Worm (Caenorhabditis elegans): ENCODE data around the gene F42A10.5.

Gene F42A10.5

DNA sequence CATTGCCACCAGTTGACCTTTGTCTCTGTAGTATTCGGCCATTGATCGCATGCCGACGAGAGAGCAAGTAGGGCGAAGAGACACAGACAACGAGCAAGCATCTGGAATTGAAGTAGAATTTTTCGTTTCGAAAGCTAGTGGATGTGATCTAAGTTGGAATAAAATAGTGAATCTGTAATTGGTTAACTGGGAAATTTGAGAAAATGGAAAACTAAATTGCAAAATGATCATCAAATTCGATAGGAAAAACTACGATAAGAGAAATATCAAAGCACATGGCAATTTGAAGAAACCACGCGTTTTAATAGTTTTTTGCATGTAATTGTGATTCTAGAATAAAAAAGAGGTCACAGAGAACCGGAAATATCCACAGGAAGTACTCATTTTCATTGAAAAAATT lies 3.5 kb upstream of the F42A10.5 start, which contains the start of gene F42A10.6:
F42A10.6 (minus strand) TSS at position 101 of the 400 bp plus-strand sequence.
- no peak for TF ChIP-seq unc-39 (tag; optimal IDR thresholded peaks at IDR 0.05)
- TF ChIP-seq mep-1 (tag; optimal IDR thresholded peaks at IDR 0.05), result no peak
- no peak for TF ChIP-seq ceh-43 (GFP tag; optimal IDR thresholded peaks at IDR 0.05)
- TF ChIP-seq flh-1 (GFP tag; optimal IDR thresholded peaks at IDR 0.05), result no peak
- no peak for TF ChIP-seq ces-1 (GFP tag; optimal IDR thresholded peaks at IDR 0.05)
- TF ChIP-seq ceh-39 (tag; optimal IDR thresholded peaks at IDR 0.05), result no peak
- TF ChIP-seq lin-13 (tag; optimal IDR thresholded peaks at IDR 0.05), result no peak
- TF ChIP-seq M03D4.4 (tag; optimal IDR thresholded peaks at IDR 0.05), result no peak
- TF ChIP-seq mls-2 (tag; optimal IDR thresholded peaks at IDR 0.05), result no peak
- no peak for TF ChIP-seq nhr-12 (tag; optimal IDR thresholded peaks at IDR 0.05)
- TF ChIP-seq elt-3 (tag; optimal IDR thresholded peaks at IDR 0.05), result no peak

DNA sequence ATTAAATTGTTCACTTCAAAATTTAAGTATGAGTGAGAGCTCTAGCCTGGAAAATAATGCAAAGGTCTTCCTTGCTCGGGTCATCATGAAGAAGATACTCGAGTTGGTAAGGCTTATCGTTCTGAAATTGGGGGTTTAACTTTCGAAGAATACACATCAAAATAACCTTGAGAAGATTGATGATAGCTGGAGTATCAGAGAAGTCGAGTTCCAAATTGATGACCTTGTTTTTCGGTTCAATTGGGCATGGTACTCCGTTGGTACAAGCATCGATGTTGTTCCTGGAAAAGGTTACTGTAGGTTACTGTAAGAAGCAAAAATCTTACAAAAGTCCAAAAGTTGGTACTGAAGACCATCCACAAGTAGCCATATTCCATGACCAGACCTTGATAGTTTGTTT lies 2.9 kb upstream of the F42A10.5 start:
- TF ChIP-seq elt-3 (tag; optimal IDR thresholded peaks at IDR 0.05), result no peak

DNA sequence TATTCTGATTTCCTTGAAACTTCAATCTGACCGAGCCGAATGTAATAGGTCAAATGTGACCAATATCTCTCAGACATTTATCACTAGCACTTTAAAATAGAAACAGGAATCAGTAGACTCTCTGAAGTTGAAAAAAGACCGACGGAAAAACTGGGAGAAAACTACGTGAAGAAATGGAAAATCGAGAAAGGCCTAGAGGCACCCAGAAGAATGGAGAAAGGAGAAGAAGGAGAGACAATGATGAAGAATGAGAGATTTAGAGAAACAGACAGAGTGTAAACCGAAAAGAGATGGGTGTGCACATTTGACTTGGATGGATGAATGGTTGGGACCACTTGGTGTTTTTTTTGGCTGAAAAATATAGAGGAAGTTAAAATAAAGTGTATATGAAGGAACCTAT lies 3.2 kb downstream of the F42A10.5 start:
- TF ChIP-seq mls-2 (tag; optimal IDR thresholded peaks at IDR 0.05) (no peak), M03D4.4 (tag; optimal IDR thresholded peaks at IDR 0.05) (no peak), unc-120 (tag; optimal IDR thresholded peaks at IDR 0.05; ENCODE audit: poor library complexity, severe bottlenecking) (peak; percentile 62), nhr-28 (tag; optimal IDR thresholded peaks at IDR 0.05) (no peak), lsy-2 (tag; optimal IDR thresholded peaks at IDR 0.05) (peak; percentile 6), sptf-1 (tag; optimal IDR thresholded peaks at IDR 0.05) (no peak), snpc-4 (tag; optimal IDR thresholded peaks at IDR 0.05) (no peak), pha-4 (tag; optimal IDR thresholded peaks at IDR 0.05) (no peak), ham-2 (GFP tag; optimal IDR thresholded peaks at IDR 0.05) (no peak), hlh-1 (tag; optimal IDR thresholded peaks at IDR 0.05) (peak; percentile 18), nhr-2 (tag; optimal IDR thresholded peaks at IDR 0.05) (no peak), cnd-1 (tag; optimal IDR thresholded peaks at IDR 0.05) (no peak), unc-39 (tag; optimal IDR thresholded peaks at IDR 0.05) (no peak), flh-1 (GFP tag; optimal IDR thresholded peaks at IDR 0.05) (no peak), nhr-237 (tag; optimal IDR thresholded peaks at IDR 0.05) (peak; percentile 13), mep-1 (tag; optimal IDR thresholded peaks at IDR 0.05) (no peak), drap-1 (GFP tag; optimal IDR thresholded peaks at IDR 0.05) (no peak), elt-1 (tag; optimal IDR thresholded peaks at IDR 0.05; ENCODE audit: borderline replicate concordance, insufficient read depth) (no peak), blmp-1 (tag; optimal IDR thresholded peaks at IDR 0.05) (no peak), ceh-39 (tag; optimal IDR thresholded peaks at IDR 0.05) (no peak), bed-3 (GFP tag; optimal IDR thresholded peaks at IDR 0.05) (no peak), tbx-8 (GFP tag; optimal IDR thresholded peaks at IDR 0.05) (no peak), sem-2 (GFP tag; optimal IDR thresholded peaks at IDR 0.05) (no peak), unc-62 (GFP tag; optimal IDR thresholded peaks at IDR 0.05) (peak; percentile 60), zip-8 (tag; optimal IDR thresholded peaks at IDR 0.05) (no peak)

DNA sequence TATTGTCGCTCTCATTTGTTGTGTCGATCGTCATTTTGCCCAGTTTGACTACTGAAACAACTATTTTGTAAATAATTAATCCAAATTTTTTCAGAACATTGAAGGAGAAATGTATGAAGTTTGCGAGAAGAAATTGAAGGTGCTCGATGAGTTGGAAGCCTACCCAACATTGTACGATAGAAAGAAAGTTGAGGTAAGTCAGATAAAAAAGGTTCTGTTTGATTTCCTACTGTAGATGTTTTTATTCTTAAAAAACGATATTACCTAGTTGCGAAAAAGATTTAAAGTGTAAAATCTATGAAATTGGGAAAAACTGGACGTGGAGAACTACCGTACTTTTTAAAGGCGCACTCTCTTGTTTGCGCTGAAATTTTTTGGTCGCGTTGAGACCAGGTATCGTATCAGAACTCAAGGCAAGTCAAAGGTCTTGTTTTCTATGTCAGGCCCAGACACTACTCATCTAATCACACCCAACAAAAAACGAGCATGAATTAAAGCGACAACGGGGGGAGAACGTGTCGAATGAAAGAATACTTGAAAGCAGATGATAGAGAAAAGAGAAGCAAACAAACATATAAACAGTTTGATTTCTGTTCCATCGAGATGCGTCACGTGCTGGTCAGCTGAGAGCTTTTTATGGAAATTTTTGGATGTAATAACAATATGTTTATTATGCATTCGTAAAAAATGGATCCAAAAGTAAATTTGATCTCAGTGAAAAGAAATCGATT lies 4.6 kb downstream of the F42A10.5 start, which contains the start of gene efk-1:
efk-1 (minus strand) TSS at position 51 of the 731 bp plus-strand sequence.
- TF ChIP-seq nhr-12 (tag; optimal IDR thresholded peaks at IDR 0.05) (no peak), nhr-237 (tag; optimal IDR thresholded peaks at IDR 0.05) (no peak), ceh-43 (GFP tag; optimal IDR thresholded peaks at IDR 0.05) (no peak), bed-3 (GFP tag; optimal IDR thresholded peaks at IDR 0.05) (no peak), ceh-39 (tag; optimal IDR thresholded peaks at IDR 0.05) (no peak), ztf-11 (tag; optimal IDR thresholded peaks at IDR 0.05) (no peak), sptf-1 (tag; optimal IDR thresholded peaks at IDR 0.05) (no peak), tbx-8 (GFP tag; optimal IDR thresholded peaks at IDR 0.05) (no peak), elt-3 (tag; optimal IDR thresholded peaks at IDR 0.05) (no peak), zip-8 (tag; optimal IDR thresholded peaks at IDR 0.05) (no peak), flh-1 (GFP tag; optimal IDR thresholded peaks at IDR 0.05) (no peak), drap-1 (GFP tag; optimal IDR thresholded peaks at IDR 0.05) (no peak), snpc-4 (tag; optimal IDR thresholded peaks at IDR 0.05) (no peak), nhr-2 (tag; optimal IDR thresholded peaks at IDR 0.05) (no peak)

DNA sequence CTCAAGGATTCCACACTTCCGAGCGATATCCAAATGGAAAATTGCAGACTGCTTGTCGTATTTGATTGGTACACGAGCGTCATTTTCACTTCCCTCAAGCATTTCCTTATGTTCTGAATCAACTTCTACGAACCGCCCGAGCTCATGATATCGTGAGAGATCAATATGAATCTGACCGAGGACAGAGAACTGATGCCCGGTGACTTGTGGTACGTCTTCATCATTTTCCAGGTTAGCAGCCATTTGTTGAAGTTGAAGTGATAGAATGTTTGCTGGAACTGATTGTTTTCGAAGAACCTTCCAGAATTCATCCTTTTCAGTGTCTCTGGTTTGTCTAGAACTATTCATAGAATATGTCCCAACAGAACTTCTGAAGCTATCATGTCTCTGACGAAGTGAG lies 6.6 kb downstream of the F42A10.5 start:
- TF ChIP-seq unc-120 (tag; optimal IDR thresholded peaks at IDR 0.05; ENCODE audit: poor library complexity, severe bottlenecking) (no peak), lin-32 (GFP tag; optimal IDR thresholded peaks at IDR 0.05) (no peak), elt-1 (tag; optimal IDR thresholded peaks at IDR 0.05; ENCODE audit: borderline replicate concordance, insufficient read depth) (no peak), cnd-1 (tag; optimal IDR thresholded peaks at IDR 0.05) (no peak), nhr-12 (tag; optimal IDR thresholded peaks at IDR 0.05) (no peak), nhr-2 (tag; optimal IDR thresholded peaks at IDR 0.05) (no peak), sptf-1 (tag; optimal IDR thresholded peaks at IDR 0.05) (no peak), nhr-76 (tag; optimal IDR thresholded peaks at IDR 0.05) (no peak), ces-1 (GFP tag; optimal IDR thresholded peaks at IDR 0.05) (no peak), mep-1 (tag; optimal IDR thresholded peaks at IDR 0.05) (no peak)
